Fruit fly (Drosophila melanogaster) whole organism, embryonic: ENCODE results near the gene CG10863.
A peak's percentile ranks its signal among the peaks of the same experiment; 100 is the strongest.

Experiments used
- CG10366 ChIP-seq: fragments of 200-800 bp; sonication (Bioruptor generic); IDR thresholded peaks from 2 replicates; pipeline ENCODE4 v1.3.6; 2022; ENCODE audit warnings: missing biosample characterization, missing genetic modification characterization
- CG10654 ChIP-seq: fragments of 200-800 bp; sonication (Bioruptor generic); optimal IDR thresholded peaks from 2 replicates; lab custom pipeline; 2016; ENCODE audit warnings: missing biosample characterization, missing genetic modification characterization
- CG10979 ChIP-seq: fragments of 200-800 bp; sonication (Bioruptor generic); optimal IDR thresholded peaks from 2 replicates; lab custom pipeline; 2018; ENCODE audit warnings: missing biosample characterization, mild to moderate bottlenecking, missing genetic modification characterization, moderate library complexity
- CG12071 ChIP-seq: fragments of 200-800 bp; sonication (Bioruptor generic); optimal IDR thresholded peaks from 3 replicates; lab custom pipeline; 2018; ENCODE audit warnings: missing biosample characterization, mild to moderate bottlenecking, missing genetic modification characterization
- CG13775 ChIP-seq: fragments of 200-800 bp; sonication (Bioruptor generic); optimal IDR thresholded peaks from 3 replicates; lab custom pipeline; 2017; ENCODE audit warnings: missing biosample characterization, mild to moderate bottlenecking, missing genetic modification characterization
- CG13894 ChIP-seq: fragments of 200-800 bp; sonication (Bioruptor generic); optimal IDR thresholded peaks from 3 replicates; lab custom pipeline; 2018; ENCODE audit warnings: missing biosample characterization, mild to moderate bottlenecking, missing genetic modification characterization, moderate library complexity
- CG14860 ChIP-seq: fragments of 200-800 bp; sonication (Bioruptor generic); IDR thresholded peaks from 3 replicates; pipeline ENCODE4 v1.3.6; 2022; ENCODE audit warnings: missing biosample characterization, missing genetic modification characterization; ENCODE audit not compliant: partially characterized antibody
- CG17802 ChIP-seq: fragments of 200-800 bp; sonication (Bioruptor generic); optimal IDR thresholded peaks from 2 replicates; lab custom pipeline; 2018; ENCODE audit warnings: missing biosample characterization, mild to moderate bottlenecking, missing genetic modification characterization, moderate library complexity
- CG1792 ChIP-seq: fragments of 200-800 bp; sonication (Bioruptor generic); optimal IDR thresholded peaks from 2 replicates; lab custom pipeline; 2016; ENCODE audit warnings: missing biosample characterization, missing genetic modification characterization
- CG18619 ChIP-seq: fragments of 200-800 bp; sonication (Bioruptor generic); optimal IDR thresholded peaks from 3 replicates; lab custom pipeline; 2017; ENCODE audit warnings: missing biosample characterization, mild to moderate bottlenecking, missing genetic modification characterization
- CG2202 ChIP-seq: fragments of 200-800 bp; sonication (Bioruptor generic); optimal IDR thresholded peaks from 2 replicates; lab custom pipeline; 2018; ENCODE audit warnings: missing biosample characterization, mild to moderate bottlenecking, missing genetic modification characterization
- CG34224 ChIP-seq: fragments of 200-800 bp; sonication (Bioruptor generic); IDR thresholded peaks from 3 replicates; pipeline ENCODE4 v1.3.6; 2022; ENCODE audit warnings: missing biosample characterization, missing genetic modification characterization; ENCODE audit not compliant: partially characterized antibody
- CG34422 ChIP-seq: fragments of 200-800 bp; sonication (Bioruptor generic); IDR thresholded peaks from 3 replicates; pipeline ENCODE4 v1.3.6; 2022; ENCODE audit warnings: missing biosample characterization, missing genetic modification characterization
- CG4707 ChIP-seq: fragments of 200-800 bp; sonication (Bioruptor generic); optimal IDR thresholded peaks from 2 replicates; lab custom pipeline; 2018; ENCODE audit warnings: missing biosample characterization, mild to moderate bottlenecking, missing genetic modification characterization, moderate library complexity
- CG6175 ChIP-seq: fragments of 200-800 bp; sonication (Bioruptor generic); IDR thresholded peaks from 3 replicates; pipeline ENCODE4 v1.3.6; 2022; ENCODE audit warnings: missing biosample characterization, missing genetic modification characterization
- CG7745 ChIP-seq: fragments of 200-800 bp; sonication (Bioruptor generic); optimal IDR thresholded peaks from 2 replicates; lab custom pipeline; 2018; ENCODE audit warnings: missing biosample characterization, mild to moderate bottlenecking, missing genetic modification characterization, moderate library complexity
- CG7786 ChIP-seq: fragments of 200-800 bp; sonication (Bioruptor generic); optimal IDR thresholded peaks from 2 replicates; lab custom pipeline; 2016; ENCODE audit warnings: missing biosample characterization, missing genetic modification characterization
- CG8478 ChIP-seq: fragments of >200 bp; optimal IDR thresholded peaks from 2 replicates; lab custom pipeline; 2018
- Camta ChIP-seq: fragments of 200-800 bp; sonication (Bioruptor generic); optimal IDR thresholded peaks from 2 replicates; lab custom pipeline; 2016; ENCODE audit warnings: missing biosample characterization, missing genetic modification characterization
- Deaf1 ChIP-seq: fragments of 200-800 bp; optimal IDR thresholded peaks from 3 replicates; lab custom pipeline; 2019; ENCODE audit warnings: missing biosample characterization, mild to moderate bottlenecking, missing genetic modification characterization, moderate library complexity
- Doc3 ChIP-seq: fragments of 200-800 bp; sonication (Bioruptor generic); IDR thresholded peaks from 3 replicates; pipeline ENCODE4 v1.3.6; 2022; ENCODE audit warnings: missing biosample characterization, missing genetic modification characterization; ENCODE audit not compliant: partially characterized antibody
- HLHmδ ChIP-seq: fragments of 200-800 bp; sonication (Bioruptor generic); optimal IDR thresholded peaks from 2 replicates; lab custom pipeline; 2018; ENCODE audit warnings: missing biosample characterization, mild to moderate bottlenecking, missing genetic modification characterization, moderate library complexity
- Hr78 ChIP-seq, 2 experiments: fragments of 200-800 bp in 1 of 2; fragments of >200 bp in 1 of 2; sonication (Bioruptor generic) in 1 of 2; optimal IDR thresholded peaks; 2 replicates each; lab custom pipeline; 2017 to 2019; ENCODE audit warnings: missing biosample characterization in 2 of 2, missing genetic modification characterization in 2 of 2, mild to moderate bottlenecking in 1 of 2, moderate library complexity in 1 of 2
- Mad ChIP-seq: fragments of 200-800 bp; sonication (Bioruptor generic); optimal IDR thresholded peaks from 2 replicates; lab custom pipeline; 2016; ENCODE audit warnings: missing biosample characterization, missing genetic modification characterization
- NC2α ChIP-seq: fragments of 200-800 bp; sonication (Bioruptor generic); optimal IDR thresholded peaks from 2 replicates; lab custom pipeline; 2016; ENCODE audit warnings: missing biosample characterization, missing genetic modification characterization
- PHDP ChIP-seq: fragments of 200-800 bp; sonication (Bioruptor generic); optimal IDR thresholded peaks from 3 replicates; lab custom pipeline; 2018; ENCODE audit warnings: missing biosample characterization, mild to moderate bottlenecking, missing genetic modification characterization, moderate library complexity
- Spps ChIP-seq: fragments of 200-800 bp; sonication (Bioruptor generic); optimal IDR thresholded peaks from 2 replicates; lab custom pipeline; 2018; ENCODE audit warnings: missing biosample characterization, mild to moderate bottlenecking, missing genetic modification characterization
- Sry-β ChIP-seq: fragments of 200-800 bp; sonication (Bioruptor generic); optimal IDR thresholded peaks from 2 replicates; lab custom pipeline; 2018; ENCODE audit warnings: missing biosample characterization, mild to moderate bottlenecking, missing genetic modification characterization, moderate library complexity
- bbx ChIP-seq: fragments of 200-800 bp; sonication (Bioruptor generic); IDR thresholded peaks from 2 replicates; pipeline ENCODE4 v1.3.6; 2022; ENCODE audit warnings: missing biosample characterization, missing genetic modification characterization; ENCODE audit not compliant: partially characterized antibody
- br ChIP-seq: fragments of >200 bp; optimal IDR thresholded peaks from 2 replicates; lab custom pipeline; 2017
- dm ChIP-seq: fragments of 200-800 bp; sonication (Bioruptor generic); optimal IDR thresholded peaks from 3 replicates; lab custom pipeline; 2016; ENCODE audit warnings: missing biosample characterization, missing genetic modification characterization
- dysf ChIP-seq: fragments of 200-800 bp; sonication (Bioruptor generic); IDR thresholded peaks from 3 replicates; pipeline ENCODE4 v1.3.6; 2022; ENCODE audit warnings: missing biosample characterization, missing genetic modification characterization
- esg ChIP-seq: fragments of 200-800 bp; sonication (Bioruptor generic); conservative IDR thresholded peaks from 2 replicates; pipeline ENCODE4 v1.3.6; 2022; ENCODE audit warnings: missing biosample characterization, missing genetic modification characterization
- gro ChIP-seq: fragments of 200-800 bp; sonication (Bioruptor generic); optimal IDR thresholded peaks from 2 replicates; lab custom pipeline; 2016; ENCODE audit warnings: missing biosample characterization, missing genetic modification characterization
- insv ChIP-seq, 2 experiments: fragments of 200-800 bp; sonication (Bioruptor generic); optimal IDR thresholded peaks; 3 replicates each; lab custom pipeline; 2016 to 2018; ENCODE audit warnings: missing biosample characterization in 2 of 2, missing genetic modification characterization in 2 of 2
- jigr1 ChIP-seq: fragments of 200-800 bp; sonication (Bioruptor generic); IDR thresholded peaks from 3 replicates; pipeline ENCODE4 v1.3.6; 2022; ENCODE audit warnings: missing biosample characterization, missing genetic modification characterization
- lilli ChIP-seq: fragments of 200-800 bp; sonication (Bioruptor generic); optimal IDR thresholded peaks from 3 replicates; lab custom pipeline; 2016; ENCODE audit warnings: missing biosample characterization, missing genetic modification characterization
- mld ChIP-seq: fragments of 200-800 bp; sonication (Bioruptor generic); IDR thresholded peaks from 3 replicates; pipeline ENCODE4 v1.3.6; 2022; ENCODE audit warnings: missing biosample characterization, missing genetic modification characterization; ENCODE audit not compliant: partially characterized antibody
- pfk ChIP-seq: fragments of 200-800 bp; sonication (Bioruptor generic); optimal IDR thresholded peaks from 2 replicates; lab custom pipeline; 2018; ENCODE audit warnings: missing biosample characterization, mild to moderate bottlenecking, missing genetic modification characterization, moderate library complexity
- phol ChIP-seq: fragments of 200-800 bp; sonication (Bioruptor generic); optimal IDR thresholded peaks from 3 replicates; lab custom pipeline; 2018; ENCODE audit warnings: missing biosample characterization, mild to moderate bottlenecking, missing genetic modification characterization, moderate library complexity
- pros ChIP-seq: fragments of 200-800 bp; sonication (Bioruptor generic); optimal IDR thresholded peaks from 3 replicates; lab custom pipeline; 2019; ENCODE audit warnings: missing biosample characterization, mild to moderate bottlenecking, missing genetic modification characterization, moderate library complexity
- psq ChIP-seq: fragments of 200-800 bp; sonication (Bioruptor generic); optimal IDR thresholded peaks from 2 replicates; lab custom pipeline; 2017; ENCODE audit warnings: missing biosample characterization, missing genetic modification characterization
- ranshi ChIP-seq: fragments of 200-800 bp; sonication (Bioruptor generic); IDR thresholded peaks from 2 replicates; pipeline ENCODE4 v1.3.6; 2022; ENCODE audit warnings: missing biosample characterization, missing genetic modification characterization
- row ChIP-seq: fragments of 200-800 bp; sonication (Bioruptor generic); IDR thresholded peaks from 3 replicates; pipeline ENCODE4 v1.3.6; 2022; ENCODE audit warnings: missing biosample characterization, missing genetic modification characterization
- scrt ChIP-seq: fragments of 200-800 bp; sonication (Bioruptor generic); optimal IDR thresholded peaks from 2 replicates; lab custom pipeline; 2018; ENCODE audit warnings: missing biosample characterization, mild to moderate bottlenecking, missing genetic modification characterization, moderate library complexity
- sisA ChIP-seq: fragments of 200-800 bp; sonication (Bioruptor generic); IDR thresholded peaks from 2 replicates; pipeline ENCODE4 v1.3.6; 2022; ENCODE audit warnings: missing biosample characterization, missing genetic modification characterization
- sug ChIP-seq: fragments of 200-800 bp; optimal IDR thresholded peaks from 2 replicates; lab custom pipeline; 2019; ENCODE audit warnings: missing biosample characterization, mild to moderate bottlenecking, missing genetic modification characterization, moderate library complexity
- tgo ChIP-seq: fragments of 200-800 bp; sonication (Bioruptor generic); IDR thresholded peaks from 3 replicates; pipeline ENCODE4 v1.3.6; 2022; ENCODE audit warnings: missing biosample characterization, missing genetic modification characterization
- tin ChIP-seq: fragments of 200-800 bp; sonication (Bioruptor generic); optimal IDR thresholded peaks from 3 replicates; lab custom pipeline; 2016; ENCODE audit warnings: missing biosample characterization, missing genetic modification characterization
- tll ChIP-seq, 2 experiments: fragments of 200-800 bp in 1 of 2; fragments of >200 bp in 1 of 2; sonication (Bioruptor generic) in 1 of 2; optimal IDR thresholded peaks; 2 replicates each; lab custom pipeline; 2017 to 2019; ENCODE audit warnings: missing biosample characterization in 2 of 2, missing genetic modification characterization in 2 of 2, mild to moderate bottlenecking in 1 of 2, moderate library complexity in 1 of 2
- trem ChIP-seq: fragments of 200-800 bp; optimal IDR thresholded peaks from 3 replicates; lab custom pipeline; 2019; ENCODE audit warnings: missing biosample characterization, mild to moderate bottlenecking, missing genetic modification characterization, moderate library complexity

The CG10863 gene

dm6 chr3L:3937806-3938205, 4.5 kb downstream of the CG10863 start, which contains the start of gene CG10866 (continued):
- TF ChIP-seq CG7745: no peak
- 0 out of 3 replicates have a peak, but pooled peaks have one; percentile 8 for TF ChIP-seq mld (GFP tag; lab: Robert Waterston, UW)
- no peak for TF ChIP-seq sisA (GFP tag; lab: Robert Waterston, UW)
- TF ChIP-seq CG8478 (lab: Kevin White, UChicago): no peak
- TF ChIP-seq CG6175 (GFP tag; lab: Robert Waterston, UW): no peak
- no peak for TF ChIP-seq CG18619
- TF ChIP-seq PHDP (tag; lab: Kevin White, UChicago): no peak
- TF ChIP-seq ranshi: no peak
- no peak for TF ChIP-seq Spps (tag; lab: Kevin White, UChicago)
- no peak for TF ChIP-seq CG4707
- TF ChIP-seq CG7786 (GFP tag; lab: Kevin White, UChicago): no peak
- no peak for TF ChIP-seq NC2α (GFP tag; lab: Kevin White, UChicago)
- peak; percentile 8 for TF ChIP-seq phol (tag; lab: Kevin White, UChicago)
- TF ChIP-seq tgo (GFP tag; lab: Robert Waterston, UW): no peak
- TF ChIP-seq lilli (GFP tag; lab: Kevin White, UChicago): no peak
- TF ChIP-seq row (GFP tag; lab: Robert Waterston, UW): peak; percentile 19; the same call in 1 of the 3 replicates
- no peak for TF ChIP-seq CG13894 (tag; lab: Kevin White, UChicago)
- no peak for TF ChIP-seq CG10979 (tag; lab: Kevin White, UChicago)
- peak; percentile 6 for TF ChIP-seq trem
- peak; percentile 86 for TF ChIP-seq Doc3 (GFP tag; lab: Robert Waterston, UW)
- no peak for TF ChIP-seq tll (GFP tag; optimal IDR thresholded peaks at IDR 0.05; lab: Kevin White, UChicago)
- TF ChIP-seq sug: no peak
- TF ChIP-seq Hr78 (GFP tag; optimal IDR thresholded peaks at IDR 0.05; lab: Kevin White, UChicago): no peak
- no peak for TF ChIP-seq CG10366 (GFP tag; lab: Robert Waterston, UW)
- TF ChIP-seq bbx (GFP tag; lab: Robert Waterston, UW): peak; percentile 85
- TF ChIP-seq CG34224 (GFP tag; lab: Robert Waterston, UW): peak; percentile 86
- no peak for TF ChIP-seq dysf (GFP tag; lab: Robert Waterston, UW)
- TF ChIP-seq CG10654: no peak
- TF ChIP-seq tin (GFP tag; lab: Kevin White, UChicago): no peak
- TF ChIP-seq br (lab: Kevin White, UChicago): no peak
- TF ChIP-seq CG17802 (tag; lab: Kevin White, UChicago): no peak
- no peak for TF ChIP-seq scrt (GFP tag; lab: Kevin White, UChicago)
- TF ChIP-seq psq (GFP tag; lab: Kevin White, UChicago): no peak
- TF ChIP-seq CG12071: no peak
- TF ChIP-seq HLHmδ (GFP tag; lab: Kevin White, UChicago): no peak
- no peak for TF ChIP-seq dm
- no peak for TF ChIP-seq pfk (GFP tag; lab: Kevin White, UChicago)
- TF ChIP-seq esg: no peak
- TF ChIP-seq Sry-β (GFP tag; lab: Kevin White, UChicago): no peak
- TF ChIP-seq CG14860 (GFP tag; lab: Robert Waterston, UW): peak; percentile 66; the same call in 2 of the 3 replicates
- TF ChIP-seq jigr1: no peak
- TF ChIP-seq pros (GFP tag; lab: Kevin White, UChicago): no peak
- TF ChIP-seq insv (GFP tag; optimal IDR thresholded peaks at IDR 0.05; lab: Kevin White, UChicago): no peak
- TF ChIP-seq Camta (GFP tag; lab: Kevin White, UChicago): no peak
- TF ChIP-seq CG2202: no peak
- peak; percentile 14 for TF ChIP-seq gro (GFP tag; lab: Kevin White, UChicago)
- no peak for TF ChIP-seq CG13775 (GFP tag; lab: Kevin White, UChicago)
- TF ChIP-seq Mad: no peak
- no peak for TF ChIP-seq Deaf1 (tag; lab: Kevin White, UChicago)
- no peak for TF ChIP-seq CG1792
- TF ChIP-seq CG34422 (GFP tag; lab: Robert Waterston, UW): no peak
